Comparison of ENCODE assay signal across 4 fruit fly cellular contexts in genomic region chrX:19306531-19306930, dm6.
TF ChIP-seq lines count a peak whose summit lies in the region.

No protein-coding gene starts in this region.

- TF ChIP-seq CTCF in whole organism, embryonic (GFP tag; optimal IDR thresholded peaks at IDR 0.05; lab: Kevin White, UChicago) = no peak

TF ChIP-seq in whole organism, adult, 20 proteins besides CTCF, POLR2A, EP300 and RAD21:
- TF ChIP-seq bab1 (GFP tag; optimal IDR thresholded peaks at IDR 0.05; lab: Kevin White, UChicago) (no peak), Hr96 (GFP tag; optimal IDR thresholded peaks at IDR 0.05; lab: Kevin White, UChicago) (no peak), CG7045 (GFP tag; optimal IDR thresholded peaks at IDR 0.05; lab: Kevin White, UChicago) (peak; percentile 18), toe (GFP tag; optimal IDR thresholded peaks at IDR 0.05; lab: Kevin White, UChicago) (no peak), tj (GFP tag; optimal IDR thresholded peaks at IDR 0.05; lab: Kevin White, UChicago) (peak; percentile 16), cic (GFP tag; optimal IDR thresholded peaks at IDR 0.05; lab: Kevin White, UChicago) (peak; percentile 19), Crg-1 (GFP tag; optimal IDR thresholded peaks at IDR 0.05; lab: Kevin White, UChicago) (no peak)

TF ChIP-seq in whole organism, embryonic, 481 proteins besides CTCF, POLR2A, EP300 and RAD21 (continues in another document):
- TF ChIP-seq CG17829 (tag; optimal IDR thresholded peaks at IDR 0.05; lab: Kevin White, UChicago) = no peak
- TF ChIP-seq hkb (optimal IDR thresholded peaks at IDR 0.05; lab: Kevin White, UChicago) = no peak
- no peak for TF ChIP-seq hkb (GFP tag; IDR thresholded peaks at IDR 0.05; lab: Robert Waterston, UW)
- TF ChIP-seq Atf3 (GFP tag; optimal IDR thresholded peaks at IDR 0.05; lab: Kevin White, UChicago) = no peak
- no peak for TF ChIP-seq CG43689 (GFP tag; IDR thresholded peaks at IDR 0.05; lab: Robert Waterston, UW)
- TF ChIP-seq tll (GFP tag; optimal IDR thresholded peaks at IDR 0.05; lab: Kevin White, UChicago) = no peak
- TF ChIP-seq Ets65A (GFP tag; lab: Kevin White, UChicago) = no peak
- no peak for TF ChIP-seq vvl (GFP tag; IDR thresholded peaks at IDR 0.05; lab: Robert Waterston, UW)
- no peak for TF ChIP-seq CG11723 (GFP tag; optimal IDR thresholded peaks at IDR 0.05; lab: Kevin White, UChicago)
- peak; percentile 54 for TF ChIP-seq lab (GFP tag; optimal IDR thresholded peaks at IDR 0.05; lab: Kevin White, UChicago)
- TF ChIP-seq tup (GFP tag; optimal IDR thresholded peaks at IDR 0.05; lab: Kevin White, UChicago) = no peak
- no peak for TF ChIP-seq CG3407 (GFP tag; optimal IDR thresholded peaks at IDR 0.05; lab: Kevin White, UChicago)
- no peak for TF ChIP-seq CG4360 (GFP tag; IDR thresholded peaks at IDR 0.05; lab: Robert Waterston, UW)
- peak; percentile 37 for TF ChIP-seq CG13424 (tag; optimal IDR thresholded peaks at IDR 0.05; lab: Kevin White, UChicago)
- TF ChIP-seq CG12391 (tag; optimal IDR thresholded peaks at IDR 0.05; lab: Kevin White, UChicago) = no peak
- TF ChIP-seq chinmo (GFP tag; IDR thresholded peaks at IDR 0.05; lab: Robert Waterston, UW; ENCODE audit: partially characterized antibody) = no peak
- no peak for TF ChIP-seq Optix (GFP tag; IDR thresholded peaks at IDR 0.05; lab: Robert Waterston, UW)
- TF ChIP-seq peb (GFP tag; IDR thresholded peaks at IDR 0.05; lab: Robert Waterston, UW) = no peak
- TF ChIP-seq dati (GFP tag; IDR thresholded peaks at IDR 0.05; lab: Robert Waterston, UW) = no peak
- TF ChIP-seq CG17912 (GFP tag; optimal IDR thresholded peaks at IDR 0.05; lab: Kevin White, UChicago) = peak; percentile 36
- no peak for TF ChIP-seq jing (GFP tag; optimal IDR thresholded peaks at IDR 0.05; lab: Kevin White, UChicago)
- TF ChIP-seq Sox100B (GFP tag; optimal IDR thresholded peaks at IDR 0.05; lab: Kevin White, UChicago) = no peak
- TF ChIP-seq fd64A (GFP tag; optimal IDR thresholded peaks at IDR 0.05; lab: Kevin White, UChicago) = peak; percentile 6
- TF ChIP-seq pfk (GFP tag; optimal IDR thresholded peaks at IDR 0.05; lab: Kevin White, UChicago) = no peak
- TF ChIP-seq CG5180 (GFP tag; optimal IDR thresholded peaks at IDR 0.05; lab: Kevin White, UChicago) = peak; percentile 38
- TF ChIP-seq CG15479 (GFP tag; optimal IDR thresholded peaks at IDR 0.05; lab: Kevin White, UChicago) = no peak
- TF ChIP-seq tap (tag; optimal IDR thresholded peaks at IDR 0.05; lab: Kevin White, UChicago) = peak; percentile 21
- no peak for TF ChIP-seq CG10462 (GFP tag; optimal IDR thresholded peaks at IDR 0.05; lab: Kevin White, UChicago)
- no peak for TF ChIP-seq Bgb (GFP tag; IDR thresholded peaks at IDR 0.05; lab: Robert Waterston, UW; ENCODE audit: partially characterized antibody)
- TF ChIP-seq CG18599 (GFP tag; optimal IDR thresholded peaks at IDR 0.05; lab: Kevin White, UChicago) = peak; percentile 63

TF ChIP-seq in whole organism, prepupa, 60 proteins besides CTCF, POLR2A, EP300 and RAD21:
- peak; percentile 82 for TF ChIP-seq fkh (GFP tag; optimal IDR thresholded peaks at IDR 0.05; lab: Kevin White, UChicago)
- no peak for TF ChIP-seq CG6792 (GFP tag; optimal IDR thresholded peaks at IDR 0.05; lab: Kevin White, UChicago)
- TF ChIP-seq CG11762 (GFP tag; optimal IDR thresholded peaks at IDR 0.05; lab: Kevin White, UChicago; ENCODE audit: insufficient read depth) = no peak

TF ChIP-seq in whole organism, pupa, 21 proteins besides CTCF, POLR2A, EP300 and RAD21:
- TF ChIP-seq CG13204 (GFP tag; optimal IDR thresholded peaks at IDR 0.05; lab: Kevin White, UChicago) (no peak), fd96Ca (GFP tag; IDR thresholded peaks at IDR 0.05; lab: Robert Waterston, UW) (0 out of 3 replicates have a peak, but pooled peaks have one; percentile 11), rn (GFP tag; IDR thresholded peaks at IDR 0.05; lab: Robert Waterston, UW) (no peak), CG10348 (GFP tag; IDR thresholded peaks at IDR 0.05; lab: Robert Waterston, UW) (no peak), Pif1A (GFP tag; optimal IDR thresholded peaks at IDR 0.05; lab: Kevin White, UChicago) (no peak), D1 (tag; optimal IDR thresholded peaks at IDR 0.05; lab: Kevin White, UChicago) (no peak), CG8159 (tag; optimal IDR thresholded peaks at IDR 0.05; lab: Kevin White, UChicago) (no peak), CG4496 (GFP tag; IDR thresholded peaks at IDR 0.05; lab: Robert Waterston, UW) (no peak)
